Fruit fly (Drosophila melanogaster): ENCODE results near the gene BigH1.
A peak's percentile ranks its signal among the peaks of the same experiment; 100 is the strongest.

- TF ChIP-seq pan (optimal IDR thresholded peaks at IDR 0.05), result no peak
- no peak for TF ChIP-seq CG8478 (optimal IDR thresholded peaks at IDR 0.05)
- TF ChIP-seq EcR (GFP tag; optimal IDR thresholded peaks at IDR 0.05), result peak in 1 of 2 experiments; percentile 22
- TF ChIP-seq Dll (optimal IDR thresholded peaks at IDR 0.05), result no peak
- TF ChIP-seq usp (GFP tag; optimal IDR thresholded peaks at IDR 0.05), result no peak
- no peak for TF ChIP-seq psq (optimal IDR thresholded peaks at IDR 0.05)
These were observed 40.3 kb downstream of the BigH1 start for dm6 chr3R:14703302-14704192.
